Fruit fly (Drosophila melanogaster) whole organism, prepupa: ENCODE measurements around the gene CG6689.

Experiments
- Blimp-1 ChIP-seq: fragments of 200-800 bp; sonication (Bioruptor generic); optimal IDR thresholded peaks from 3 replicates; lab custom pipeline; 2017; ENCODE audit warnings: missing biosample characterization, missing genetic modification characterization, mild to moderate bottlenecking, moderate library complexity, missing genetic modification reagents
- CG10631 ChIP-seq: fragments of 200-800 bp; sonication (Bioruptor generic); optimal IDR thresholded peaks from 2 replicates; lab custom pipeline; 2016; ENCODE audit warnings: missing biosample characterization, missing genetic modification characterization
- CG10669 ChIP-seq: fragments of 200-800 bp; sonication (Bioruptor generic); optimal IDR thresholded peaks from 3 replicates; lab custom pipeline; 2018; ENCODE audit warnings: missing biosample characterization, mild to moderate bottlenecking, missing genetic modification characterization, moderate library complexity
- CG11294 ChIP-seq: fragments of 200-800 bp; sonication (Bioruptor generic); IDR thresholded peaks from 2 replicates; pipeline ENCODE4 v1.3.6; 2022; ENCODE audit warnings: missing biosample characterization, missing genetic modification characterization
- CG11762 ChIP-seq: fragments of 200-800 bp; sonication (Bioruptor generic); optimal IDR thresholded peaks from 3 replicates; lab custom pipeline; 2016; ENCODE audit warnings: missing biosample characterization, missing genetic modification characterization; ENCODE audit not compliant: insufficient read depth
- CG11902 ChIP-seq: fragments of 200-800 bp; sonication (Bioruptor generic); optimal IDR thresholded peaks from 3 replicates; lab custom pipeline; 2016; ENCODE audit warnings: missing biosample characterization, missing genetic modification characterization
- CG15336 ChIP-seq: fragments of 200-800 bp; sonication (Bioruptor generic); IDR thresholded peaks from 2 replicates; pipeline ENCODE4 v1.3.6; 2022; ENCODE audit warnings: missing biosample characterization, missing genetic modification characterization
- CG1621 ChIP-seq: fragments of 200-800 bp; sonication (Bioruptor generic); optimal IDR thresholded peaks from 3 replicates; lab custom pipeline; 2018; ENCODE audit warnings: missing biosample characterization, mild to moderate bottlenecking, missing genetic modification characterization
- CG32006 ChIP-seq: fragments of 200-800 bp; sonication (Bioruptor generic); optimal IDR thresholded peaks from 3 replicates; lab custom pipeline; 2017; ENCODE audit warnings: missing biosample characterization, mild to moderate bottlenecking, missing genetic modification characterization
- CG34406 ChIP-seq: fragments of 200-800 bp; sonication (Bioruptor generic); optimal IDR thresholded peaks from 3 replicates; lab custom pipeline; 2016; ENCODE audit warnings: missing biosample characterization, missing genetic modification characterization
- CG3919 ChIP-seq: fragments of 200-800 bp; sonication (Bioruptor generic); optimal IDR thresholded peaks from 3 replicates; lab custom pipeline; 2016; ENCODE audit warnings: missing biosample characterization, missing genetic modification characterization
- CG4318 ChIP-seq: fragments of 200-800 bp; sonication (Bioruptor generic); optimal IDR thresholded peaks from 3 replicates; lab custom pipeline; 2017; ENCODE audit warnings: missing biosample characterization, mild to moderate bottlenecking, missing genetic modification characterization
- CG6276 ChIP-seq: fragments of 200-800 bp; sonication (Bioruptor generic); optimal IDR thresholded peaks from 2 replicates; lab custom pipeline; 2017; ENCODE audit warnings: missing biosample characterization, mild to moderate bottlenecking, missing genetic modification characterization
- CG6808 ChIP-seq: fragments of 200-800 bp; sonication (Bioruptor generic); optimal IDR thresholded peaks from 3 replicates; lab custom pipeline; 2017; ENCODE audit warnings: missing biosample characterization, missing genetic modification characterization, mild to moderate bottlenecking, moderate library complexity, missing genetic modification reagents
- CG6854 ChIP-seq: fragments of 200-800 bp; sonication (Bioruptor generic); optimal IDR thresholded peaks from 2 replicates; lab custom pipeline; 2017; ENCODE audit warnings: missing biosample characterization, mild to moderate bottlenecking, missing genetic modification characterization
- CG7368 ChIP-seq: fragments of 200-800 bp; sonication (Bioruptor generic); optimal IDR thresholded peaks from 3 replicates; lab custom pipeline; 2016; ENCODE audit warnings: missing biosample characterization, missing genetic modification characterization
- CG8119 ChIP-seq: fragments of 200-800 bp; sonication (Bioruptor generic); IDR thresholded peaks from 3 replicates; pipeline ENCODE4 v1.3.6; 2022; ENCODE audit warnings: missing biosample characterization, missing genetic modification characterization
- CG8632 ChIP-seq: fragments of 200-800 bp; sonication (Bioruptor generic); optimal IDR thresholded peaks from 3 replicates; lab custom pipeline; 2016; ENCODE audit warnings: missing biosample characterization, missing genetic modification characterization
- CG9139 ChIP-seq: fragments of 200-800 bp; sonication (Bioruptor generic); optimal IDR thresholded peaks from 3 replicates; lab custom pipeline; 2017; ENCODE audit warnings: missing biosample characterization, mild to moderate bottlenecking, missing genetic modification characterization
- Eip75B ChIP-seq: fragments of 200-800 bp; sonication (Bioruptor generic); optimal IDR thresholded peaks from 3 replicates; lab custom pipeline; 2016; ENCODE audit warnings: missing biosample characterization, missing genetic modification characterization
- Eip78C ChIP-seq: fragments of 200-800 bp; sonication (Bioruptor generic); peaks from one replicate; lab custom pipeline; 2016; ENCODE audit warnings: missing biosample characterization, missing genetic modification characterization
- Eip93F ChIP-seq: fragments of 200-800 bp; sonication (Bioruptor generic); optimal IDR thresholded peaks from 2 replicates; lab custom pipeline; 2016; ENCODE audit warnings: missing biosample characterization, mild to moderate bottlenecking, missing genetic modification characterization
- Ets21C ChIP-seq: fragments of 200-800 bp; sonication (Bioruptor generic); optimal IDR thresholded peaks from 3 replicates; lab custom pipeline; 2016; ENCODE audit warnings: missing biosample characterization, missing genetic modification characterization
- Gug ChIP-seq: fragments of 200-800 bp; sonication (Bioruptor generic); IDR thresholded peaks from 2 replicates; pipeline ENCODE4 v1.3.6; 2022; ENCODE audit warnings: missing biosample characterization, missing genetic modification characterization
- Hr39 ChIP-seq: fragments of 200-800 bp; sonication (Bioruptor generic); optimal IDR thresholded peaks from 2 replicates; lab custom pipeline; 2016; ENCODE audit warnings: missing biosample characterization, missing genetic modification characterization
- Hr4 ChIP-seq: fragments of 200-800 bp; sonication (Bioruptor generic); optimal IDR thresholded peaks from 3 replicates; lab custom pipeline; 2016; ENCODE audit warnings: missing biosample characterization, missing genetic modification characterization
- Lpt ChIP-seq: fragments of 200-800 bp; sonication (Bioruptor generic); optimal IDR thresholded peaks from 3 replicates; lab custom pipeline; 2016; ENCODE audit warnings: missing biosample characterization, missing genetic modification characterization
- Met ChIP-seq: fragments of 200-800 bp; sonication (Bioruptor generic); optimal IDR thresholded peaks from 3 replicates; lab custom pipeline; 2016; ENCODE audit warnings: missing biosample characterization, missing genetic modification characterization
- Smox ChIP-seq: fragments of 200-800 bp; sonication (Bioruptor generic); optimal IDR thresholded peaks from 3 replicates; lab custom pipeline; 2016; ENCODE audit warnings: missing biosample characterization, missing genetic modification characterization
- Sox102F ChIP-seq: fragments of 200-800 bp; sonication (Bioruptor generic); optimal IDR thresholded peaks from 2 replicates; lab custom pipeline; 2016; ENCODE audit warnings: missing biosample characterization, mild to moderate bottlenecking, missing genetic modification characterization
- Sox14 ChIP-seq: fragments of 200-800 bp; sonication (Bioruptor generic); optimal IDR thresholded peaks from 3 replicates; lab custom pipeline; 2016; ENCODE audit warnings: missing biosample characterization, missing genetic modification characterization
- achi ChIP-seq: fragments of 200-800 bp; sonication (Bioruptor generic); optimal IDR thresholded peaks from 3 replicates; lab custom pipeline; 2016; ENCODE audit warnings: missing biosample characterization, missing genetic modification characterization
- dac ChIP-seq: fragments of 200-800 bp; sonication (Bioruptor generic); optimal IDR thresholded peaks from 2 replicates; lab custom pipeline; 2017; ENCODE audit warnings: missing biosample characterization, mild to moderate bottlenecking, missing genetic modification characterization
- dsx ChIP-seq: fragments of 200-800 bp; optimal IDR thresholded peaks from 3 replicates; lab custom pipeline; 2019; ENCODE audit warnings: missing biosample characterization, mild to moderate bottlenecking, missing genetic modification characterization, moderate library complexity; ENCODE audit not compliant: poor library complexity, severe bottlenecking
- eg ChIP-seq: fragments of 200-800 bp; sonication (Bioruptor generic); IDR thresholded peaks from 3 replicates; pipeline ENCODE4 v1.3.6; 2022; ENCODE audit warnings: missing biosample characterization, missing genetic modification characterization
- esn ChIP-seq: fragments of 200-800 bp; sonication (Bioruptor generic); optimal IDR thresholded peaks from 2 replicates; lab custom pipeline; 2016; ENCODE audit warnings: missing biosample characterization, mild to moderate bottlenecking, missing genetic modification characterization, moderate library complexity
- fd59A ChIP-seq: fragments of 200-800 bp; sonication (Bioruptor generic); optimal IDR thresholded peaks from 2 replicates; lab custom pipeline; 2017; ENCODE audit warnings: missing biosample characterization, mild to moderate bottlenecking, missing genetic modification characterization, missing genetic modification reagents
- fd85E ChIP-seq: fragments of 200-800 bp; sonication (Bioruptor generic); optimal IDR thresholded peaks from 3 replicates; lab custom pipeline; 2016; ENCODE audit warnings: missing biosample characterization, missing genetic modification characterization
- fkh ChIP-seq: fragments of 200-800 bp; sonication (Bioruptor generic); optimal IDR thresholded peaks from 3 replicates; lab custom pipeline; 2017; ENCODE audit warnings: missing biosample characterization, mild to moderate bottlenecking, missing genetic modification characterization, moderate library complexity
- net ChIP-seq: fragments of 200-800 bp; sonication (Bioruptor generic); optimal IDR thresholded peaks from 3 replicates; lab custom pipeline; 2016; ENCODE audit warnings: missing biosample characterization, missing genetic modification characterization
- pdm3 ChIP-seq: fragments of 200-800 bp; sonication (Bioruptor generic); optimal IDR thresholded peaks from 3 replicates; lab custom pipeline; 2016; ENCODE audit warnings: missing biosample characterization, missing genetic modification characterization
- salr ChIP-seq, 2 experiments: fragments of 200-800 bp; sonication (Bioruptor generic); optimal IDR thresholded peaks; 3 replicates each; lab custom pipeline; 2016 to 2018; ENCODE audit warnings: missing biosample characterization in 2 of 2, missing genetic modification characterization in 2 of 2, mild to moderate bottlenecking in 1 of 2
- spab ChIP-seq: fragments of 200-800 bp; sonication (Bioruptor generic); optimal IDR thresholded peaks from 2 replicates; lab custom pipeline; 2017; ENCODE audit warnings: missing biosample characterization, mild to moderate bottlenecking, missing genetic modification characterization, missing genetic modification reagents
- ss ChIP-seq, 2 experiments: fragments of 200-800 bp; sonication (Bioruptor generic); optimal IDR thresholded peaks; 2 replicates in 1 of 2; 3 replicates in 1 of 2; lab custom pipeline; 2017 to 2018; ENCODE audit warnings: mild to moderate bottlenecking in 2 of 2, missing biosample characterization in 2 of 2, missing genetic modification characterization in 2 of 2, moderate library complexity in 1 of 2
- svp ChIP-seq: fragments of 200-800 bp; sonication (Bioruptor generic); peaks from one replicate; lab custom pipeline; 2016; ENCODE audit warnings: missing biosample characterization, missing genetic modification characterization
- topi ChIP-seq: fragments of 200-800 bp; sonication (Bioruptor generic); optimal IDR thresholded peaks from 3 replicates; lab custom pipeline; 2016; ENCODE audit warnings: missing biosample characterization, missing genetic modification characterization
- vri ChIP-seq: fragments of 200-800 bp; sonication (Bioruptor generic); optimal IDR thresholded peaks from 3 replicates; lab custom pipeline; 2016; ENCODE audit warnings: missing biosample characterization, mild to moderate bottlenecking, missing genetic modification characterization

The CG6689 gene

DNA sequence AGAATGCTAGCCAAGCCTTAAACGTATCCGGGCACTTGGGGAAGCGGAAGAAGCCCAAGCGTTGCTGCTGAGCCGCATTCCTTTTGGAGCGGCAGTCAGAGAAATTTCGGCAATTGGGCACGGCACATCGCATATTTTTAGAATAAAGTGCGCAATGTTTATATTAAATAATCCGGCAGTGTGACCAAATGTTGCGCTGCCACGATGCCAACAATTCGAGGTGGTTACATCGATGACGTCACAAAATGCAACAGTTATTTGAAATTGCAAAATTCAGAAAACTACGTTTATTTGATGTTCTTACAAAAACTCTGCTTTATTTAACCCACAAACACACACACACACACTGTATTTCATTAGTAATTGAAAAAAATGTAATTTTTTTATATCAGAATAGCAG is at the start of gene CG6689:
CG6689 (minus strand) TSS at position 182 of the 400 bp plus-strand sequence.
- no peak for TF ChIP-seq achi
- TF ChIP-seq Lpt (GFP tag; lab: Kevin White, UChicago) = no peak
- TF ChIP-seq CG11294 (GFP tag; lab: Robert Waterston, UW) = no peak
- TF ChIP-seq Met (GFP tag; lab: Kevin White, UChicago) = no peak
- TF ChIP-seq vri (GFP tag; lab: Kevin White, UChicago) = peak; percentile 97
- peak; percentile 87 for TF ChIP-seq fkh
- TF ChIP-seq CG4318 (GFP tag; lab: Kevin White, UChicago) = no peak
- no peak for TF ChIP-seq CG11902 (GFP tag; lab: Kevin White, UChicago)
- TF ChIP-seq eg (GFP tag; lab: Robert Waterston, UW) = no peak
- peak; percentile 33 for TF ChIP-seq esn (GFP tag; lab: Kevin White, UChicago)
- TF ChIP-seq Hr39 (GFP tag; lab: Kevin White, UChicago) = no peak
- TF ChIP-seq salr (GFP tag; optimal IDR thresholded peaks at IDR 0.05; lab: Kevin White, UChicago) = no peak
- no peak for TF ChIP-seq CG11762 (GFP tag; lab: Kevin White, UChicago)
- TF ChIP-seq fd85E = no peak
- no peak for TF ChIP-seq Sox102F (GFP tag; lab: Kevin White, UChicago)
- no peak for TF ChIP-seq CG6854 (GFP tag; lab: Kevin White, UChicago)
- peak; percentile 2 for TF ChIP-seq Eip75B (GFP tag; lab: Kevin White, UChicago)
- TF ChIP-seq CG15336 (GFP tag; lab: Robert Waterston, UW) = 0 out of 2 replicates have a peak, but pooled peaks have one; percentile 10
- TF ChIP-seq Hr4 (GFP tag; lab: Kevin White, UChicago) = no peak
- TF ChIP-seq Ets21C (GFP tag; lab: Kevin White, UChicago) = no peak
- TF ChIP-seq CG34406 = no peak
- TF ChIP-seq CG8632 (GFP tag; lab: Kevin White, UChicago) = no peak
- no peak for TF ChIP-seq fd59A (GFP tag; lab: Kevin White, UChicago)
- TF ChIP-seq CG8119 = no peak
- TF ChIP-seq CG7368 (GFP tag; lab: Kevin White, UChicago) = no peak
- no peak for TF ChIP-seq spab (GFP tag; lab: Kevin White, UChicago)
- no peak for TF ChIP-seq svp (GFP tag; lab: Kevin White, UChicago)
- no peak for TF ChIP-seq dac (GFP tag; lab: Kevin White, UChicago)
- no peak for TF ChIP-seq CG9139 (GFP tag; lab: Kevin White, UChicago)
- TF ChIP-seq Sox14 (GFP tag; lab: Kevin White, UChicago) = peak; percentile 53
- peak; percentile 35 for TF ChIP-seq Eip78C (GFP tag; lab: Kevin White, UChicago)

DNA sequence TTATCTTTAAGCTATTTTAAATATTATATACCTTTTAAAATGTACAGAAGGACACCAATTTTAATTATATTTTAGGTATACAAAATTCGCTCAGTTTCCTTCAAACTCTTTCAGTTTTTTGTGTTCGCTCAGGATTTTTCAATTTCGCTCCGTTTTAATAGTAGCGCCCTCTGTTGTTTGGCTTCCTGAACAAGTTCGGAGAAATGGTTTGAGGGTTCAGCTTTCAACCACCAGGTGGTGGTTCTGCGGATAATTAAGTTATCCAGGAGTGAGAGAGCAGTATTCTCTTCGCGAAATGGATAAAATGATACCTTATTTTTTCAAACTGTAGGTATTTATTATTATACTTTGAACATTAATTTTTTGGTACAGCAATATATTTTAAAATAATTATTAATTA is 49.1 kb upstream of the CG6689 start:
- TF ChIP-seq vri (GFP tag; lab: Kevin White, UChicago) (peak; percentile 30), fd85E (peak; percentile 11), Met (GFP tag; lab: Kevin White, UChicago) (peak; percentile 63), CG10631 (GFP tag; lab: Kevin White, UChicago) (peak; percentile 16), ss (GFP tag; optimal IDR thresholded peaks at IDR 0.05; lab: Kevin White, UChicago) (peak; percentile 14 to 53), CG6276 (peak; percentile 39), Blimp-1 (no peak), dsx (GFP tag; lab: Kevin White, UChicago) (peak; percentile 8), CG6808 (GFP tag; lab: Kevin White, UChicago) (peak; percentile 38), Eip75B (GFP tag; lab: Kevin White, UChicago) (peak; percentile 47), CG15336 (GFP tag; lab: Robert Waterston, UW) (no peak), Ets21C (GFP tag; lab: Kevin White, UChicago) (no peak), topi (GFP tag; lab: Kevin White, UChicago) (peak; percentile 53), Smox (GFP tag; lab: Kevin White, UChicago) (peak; percentile 9), Hr39 (GFP tag; lab: Kevin White, UChicago) (peak; percentile 37), Gug (no peak; the same call in 1 of the 2 replicates), CG7368 (GFP tag; lab: Kevin White, UChicago) (peak; percentile 57), CG32006 (GFP tag; lab: Kevin White, UChicago) (peak; percentile 53), svp (GFP tag; lab: Kevin White, UChicago) (peak; percentile 50), spab (GFP tag; lab: Kevin White, UChicago) (peak; percentile 32), fkh (no peak), CG6854 (GFP tag; lab: Kevin White, UChicago) (no peak), Hr4 (GFP tag; lab: Kevin White, UChicago) (peak; percentile 60), Sox102F (GFP tag; lab: Kevin White, UChicago) (peak; percentile 37), Sox14 (GFP tag; lab: Kevin White, UChicago) (peak; percentile 21), CG10669 (GFP tag; lab: Kevin White, UChicago) (peak; percentile 64), Eip93F (no peak), CG34406 (peak; percentile 24), CG3919 (GFP tag; lab: Kevin White, UChicago) (peak; percentile 83), CG11902 (GFP tag; lab: Kevin White, UChicago) (no peak), pdm3 (GFP tag; lab: Kevin White, UChicago) (peak; percentile 71), CG9139 (GFP tag; lab: Kevin White, UChicago) (peak; percentile 54), CG1621 (tag; lab: Kevin White, UChicago) (peak; percentile 25), net (GFP tag; lab: Kevin White, UChicago) (peak; percentile 45)
